Fruit fly (Drosophila melanogaster): Measurements from ENCODE around the gene CG31975.

CG31975 gene

DNA sequence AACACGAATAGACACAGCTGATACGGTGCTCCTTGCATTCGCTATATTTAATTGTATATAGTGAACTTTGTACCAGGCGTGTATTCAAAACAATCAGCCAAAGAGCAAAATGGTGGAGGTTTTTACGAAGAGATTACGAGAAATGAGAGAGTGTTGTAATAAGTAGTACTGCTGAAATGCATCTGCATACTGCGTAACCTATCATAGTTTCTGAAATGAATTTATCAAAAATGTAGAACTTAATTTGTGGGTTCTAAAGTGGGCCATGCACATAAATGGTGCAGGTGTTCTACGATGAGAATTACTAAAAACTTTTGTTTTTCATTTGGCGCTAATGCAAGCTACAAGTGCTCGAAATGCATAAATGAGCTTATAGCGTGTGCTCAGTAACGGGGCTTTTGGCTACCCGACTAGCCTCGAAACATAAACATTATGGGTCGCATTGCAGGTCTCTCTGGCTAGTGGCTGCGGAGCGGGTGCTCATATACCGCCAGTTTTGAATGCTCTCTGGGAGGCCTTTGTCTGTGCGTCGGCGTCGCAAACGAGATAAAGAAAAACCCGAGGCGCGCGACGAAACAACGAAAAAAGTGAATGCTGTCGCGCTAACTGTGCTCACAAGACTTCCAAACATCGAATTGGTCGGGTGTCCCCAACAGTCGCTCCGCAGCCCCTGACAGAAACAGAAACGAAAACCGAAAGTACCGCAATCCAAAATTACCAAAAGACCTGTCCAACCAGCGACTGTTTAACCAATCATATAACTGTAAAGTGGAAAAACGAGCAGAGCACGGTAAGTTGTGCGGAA, 9.1 kb downstream of the CG31975 start, which contains the start of gene Gs1 (continued):
- TF ChIP-seq trem (tag; optimal IDR thresholded peaks at IDR 0.05) (no peak), Side (GFP tag; optimal IDR thresholded peaks at IDR 0.05) (peak; percentile 2), lov (optimal IDR thresholded peaks at IDR 0.05) (no peak), lov (GFP tag; IDR thresholded peaks at IDR 0.05) (no peak; the same call in 2 of the 3 replicates), gfzf (GFP tag; optimal IDR thresholded peaks at IDR 0.05) (no peak), CG17912 (GFP tag; optimal IDR thresholded peaks at IDR 0.05) (no peak), CG18619 (GFP tag; optimal IDR thresholded peaks at IDR 0.05) (no peak), MESR4 (GFP tag; optimal IDR thresholded peaks at IDR 0.05) (peak; percentile 49), CG15073 (GFP tag; optimal IDR thresholded peaks at IDR 0.05) (no peak), Lim3 (GFP tag; IDR thresholded peaks at IDR 0.05) (no peak), CG43689 (GFP tag; IDR thresholded peaks at IDR 0.05) (peak; percentile 12; the same call in 1 of the 2 replicates), ken (GFP tag; IDR thresholded peaks at IDR 0.05) (no peak), peb (GFP tag; IDR thresholded peaks at IDR 0.05) (no peak), CG12071 (GFP tag; optimal IDR thresholded peaks at IDR 0.05) (peak; percentile 53), CG15601 (tag; optimal IDR thresholded peaks at IDR 0.05) (no peak), CG18011 (GFP tag; optimal IDR thresholded peaks at IDR 0.05) (peak; percentile 4), fd96Cb (tag; optimal IDR thresholded peaks at IDR 0.05) (no peak), salm (tag; optimal IDR thresholded peaks at IDR 0.05) (peak; percentile 57), bsh (GFP tag; optimal IDR thresholded peaks at IDR 0.05) (peak in 1 of 2 experiments; percentile 66), Mes4 (GFP tag; optimal IDR thresholded peaks at IDR 0.05) (no peak), Hr3 (GFP tag; optimal IDR thresholded peaks at IDR 0.05) (no peak), CoRest (tag; optimal IDR thresholded peaks at IDR 0.05) (no peak), Antp (GFP tag; optimal IDR thresholded peaks at IDR 0.05) (no peak), gsb (GFP tag; IDR thresholded peaks at IDR 0.05) (no peak), CG10321 (GFP tag; IDR thresholded peaks at IDR 0.05) (no peak; the same call in 1 of the 2 replicates), CG3065 (GFP tag; optimal IDR thresholded peaks at IDR 0.05) (no peak), CG9727 (GFP tag; optimal IDR thresholded peaks at IDR 0.05) (no peak), Neu2 (GFP tag; optimal IDR thresholded peaks at IDR 0.05; ENCODE audit: borderline replicate concordance) (no peak), stwl (tag; optimal IDR thresholded peaks at IDR 0.05) (peak; percentile 70), CG6854 (GFP tag; optimal IDR thresholded peaks at IDR 0.05) (peak; percentile 70), ase (GFP tag; IDR thresholded peaks at IDR 0.05) (no peak), Lhr (GFP tag; optimal IDR thresholded peaks at IDR 0.05) (no peak), CG6813 (GFP tag; optimal IDR thresholded peaks at IDR 0.05) (peak; percentile 58), Ravus (GFP tag; IDR thresholded peaks at IDR 0.05) (no peak), sr (GFP tag; IDR thresholded peaks at IDR 0.05) (peak; percentile 70; the same call in 2 of the 3 replicates), CG10366 (GFP tag; IDR thresholded peaks at IDR 0.05) (no peak), CG15269 (tag; optimal IDR thresholded peaks at IDR 0.05) (peak; percentile 18), PHDP (tag; optimal IDR thresholded peaks at IDR 0.05) (peak; percentile 20), CG17802 (tag; optimal IDR thresholded peaks at IDR 0.05) (no peak), Hr39 (optimal IDR thresholded peaks at IDR 0.05) (no peak), CG3281 (GFP tag; optimal IDR thresholded peaks at IDR 0.05) (peak; percentile 9), bigmax (GFP tag; optimal IDR thresholded peaks at IDR 0.05) (no peak), Dp (GFP tag; optimal IDR thresholded peaks at IDR 0.05) (peak; percentile 18), vvl (GFP tag; IDR thresholded peaks at IDR 0.05) (peak; percentile 59; the same call in 1 of the 2 replicates), B-H2 (GFP tag; optimal IDR thresholded peaks at IDR 0.05) (peak; percentile 72), CG14014 (GFP tag; IDR thresholded peaks at IDR 0.05) (0 out of 2 replicates have a peak, but pooled peaks have one; percentile 29), GATAe (GFP tag; conservative IDR thresholded peaks at IDR 0.05) (no peak; the same call in 1 of the 2 replicates), Adf1 (GFP tag; IDR thresholded peaks at IDR 0.05) (peak; percentile 79), CG3838 (GFP tag; optimal IDR thresholded peaks at IDR 0.05) (no peak), CG8924 (tag; optimal IDR thresholded peaks at IDR 0.05) (no peak)
